Worm (Caenorhabditis elegans): Measurements from ENCODE around the gene R02F11.1.

DNA sequence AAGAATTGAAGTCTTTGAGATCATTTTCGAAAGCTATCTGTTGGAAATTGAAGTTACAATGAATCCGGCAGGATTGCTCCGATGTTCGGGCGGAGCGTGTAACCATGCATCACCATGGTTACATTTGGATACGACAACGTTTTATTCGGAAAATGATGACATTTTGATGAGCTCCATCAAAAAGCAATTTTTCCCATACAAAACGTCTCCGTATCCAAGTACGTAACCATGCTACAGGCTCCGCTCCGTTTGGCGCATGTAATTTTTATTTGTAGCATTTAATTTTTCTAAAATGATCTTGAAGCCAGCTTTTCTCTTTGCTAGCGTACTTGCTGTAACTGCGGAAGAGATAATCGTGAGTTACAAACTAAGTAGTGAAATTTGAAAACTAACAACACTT lies 41.6 kb downstream of the R02F11.1 start, which contains the start of the genes cwp-2 and cwp-3:
- TF ChIP-seq snpc-4 (tag; optimal IDR thresholded peaks at IDR 0.05) (no peak), elt-3 (tag; optimal IDR thresholded peaks at IDR 0.05) (no peak), mab-5 (tag; optimal IDR thresholded peaks at IDR 0.05) (no peak), ceh-43 (GFP tag; optimal IDR thresholded peaks at IDR 0.05) (no peak)
